Fruit fly (Drosophila melanogaster): ENCODE data around the gene Qsox4.

Qsox4 gene

dm6 chr3R:23700304-23700767 lies 2.2 kb upstream of the Qsox4 start, which contains the start of the genes CG31468 and Gba1a:
CG31468 (minus strand) TSS chr3R:23700354.
Gba1a (plus strand) TSS chr3R:23700621.
- TF ChIP-seq Hr51 (GFP tag; optimal IDR thresholded peaks at IDR 0.05) (no peak), lmd (GFP tag; IDR thresholded peaks at IDR 0.05) (no peak), exex (tag; optimal IDR thresholded peaks at IDR 0.05) (peak; percentile 72), Lim3 (GFP tag; IDR thresholded peaks at IDR 0.05) (no peak), br (optimal IDR thresholded peaks at IDR 0.05) (no peak), stwl (tag; optimal IDR thresholded peaks at IDR 0.05) (no peak), Elba2 (GFP tag; optimal IDR thresholded peaks at IDR 0.05) (peak; percentile 28), D19A (tag; optimal IDR thresholded peaks at IDR 0.05) (no peak), TFAM (GFP tag; optimal IDR thresholded peaks at IDR 0.05) (no peak), sc (optimal IDR thresholded peaks at IDR 0.05) (no peak), sc (GFP tag; optimal IDR thresholded peaks at IDR 0.05) (no peak), sug (tag; optimal IDR thresholded peaks at IDR 0.05) (peak; percentile 26), grau (tag; optimal IDR thresholded peaks at IDR 0.05) (no peak)

dm6 chr3R:23704383-23705033 lies 1.9 kb downstream of the Qsox4 start, which contains the start of gene Gba1b:
Gba1b (plus strand) TSS chr3R:23704804.
- TF ChIP-seq CG31224 (GFP tag; IDR thresholded peaks at IDR 0.05) (no peak), CG2199 (GFP tag; IDR thresholded peaks at IDR 0.05) (0 out of 3 replicates have a peak, but pooled peaks have one; percentile 61), Tbp (GFP tag; optimal IDR thresholded peaks at IDR 0.05) (no peak), MTF-1 (GFP tag; optimal IDR thresholded peaks at IDR 0.05; ENCODE audit: borderline replicate concordance) (no peak), Scr (GFP tag; IDR thresholded peaks at IDR 0.05; ENCODE audit: partially characterized antibody) (no peak), sens (GFP tag) (peak; percentile 81), CG11398 (GFP tag; optimal IDR thresholded peaks at IDR 0.05) (no peak), Med (GFP tag) (peak; percentile 63), org-1 (GFP tag; optimal IDR thresholded peaks at IDR 0.05) (no peak), Hr51 (GFP tag; optimal IDR thresholded peaks at IDR 0.05) (no peak), z (GFP tag; IDR thresholded peaks at IDR 0.05) (peak; percentile 89), Pdp1 (GFP tag; optimal IDR thresholded peaks at IDR 0.05) (peak in 1 of 2 experiments; percentile 84), grn (GFP tag; optimal IDR thresholded peaks at IDR 0.05) (peak; percentile 63), dysf (GFP tag; IDR thresholded peaks at IDR 0.05) (no peak), Stat92E (GFP tag; optimal IDR thresholded peaks at IDR 0.05) (no peak), Ets65A (GFP tag) (peak; percentile 68), CG6765 (GFP tag; optimal IDR thresholded peaks at IDR 0.05) (no peak), caup (GFP tag; optimal IDR thresholded peaks at IDR 0.05; ENCODE audit: severe bottlenecking) (no peak), yki (optimal IDR thresholded peaks at IDR 0.05) (no peak), sim (GFP tag; IDR thresholded peaks at IDR 0.05) (no peak), Oli (tag; optimal IDR thresholded peaks at IDR 0.05) (no peak), CG12299 (tag; optimal IDR thresholded peaks at IDR 0.05) (no peak), Xrp1 (GFP tag; IDR thresholded peaks at IDR 0.05) (no peak), zen2 (GFP tag; IDR thresholded peaks at IDR 0.05; ENCODE audit: partially characterized antibody) (0 out of 3 replicates have a peak, but pooled peaks have one; percentile 12), Dref (GFP tag; IDR thresholded peaks at IDR 0.05) (no peak), Nf-YC (tag; optimal IDR thresholded peaks at IDR 0.05) (no peak), CG11723 (GFP tag; optimal IDR thresholded peaks at IDR 0.05) (no peak), Hand (GFP tag; optimal IDR thresholded peaks at IDR 0.05) (no peak), NC2α (GFP tag; optimal IDR thresholded peaks at IDR 0.05) (no peak), Hr78 (GFP tag; optimal IDR thresholded peaks at IDR 0.05) (peak in 1 of 2 experiments; percentile 68), CG17802 (tag; optimal IDR thresholded peaks at IDR 0.05) (peak; percentile 75), fd64A (GFP tag; optimal IDR thresholded peaks at IDR 0.05) (no peak), Ada2b (GFP tag; IDR thresholded peaks at IDR 0.05) (no peak), klu (GFP tag; IDR thresholded peaks at IDR 0.05) (no peak), CG9215 (GFP tag; IDR thresholded peaks at IDR 0.05) (no peak), CG12155 (GFP tag; optimal IDR thresholded peaks at IDR 0.05) (no peak), kni (GFP tag; optimal IDR thresholded peaks at IDR 0.05) (no peak)

Data from whole organism, embryonic.